Fruit fly (Drosophila melanogaster): ENCODE measurements around the gene CG10347.

- no peak for TF ChIP-seq CG8478 (optimal IDR thresholded peaks at IDR 0.05)
- no peak for TF ChIP-seq CTCF (optimal IDR thresholded peaks at IDR 0.05)
Measured at dm6 chrX:11877165-11877564, 22.4 kb upstream of the CG10347 start, which contains the start of gene CG10352.
